Fruit fly (Drosophila melanogaster): ENCODE data around the gene thw.

thw gene

DNA sequence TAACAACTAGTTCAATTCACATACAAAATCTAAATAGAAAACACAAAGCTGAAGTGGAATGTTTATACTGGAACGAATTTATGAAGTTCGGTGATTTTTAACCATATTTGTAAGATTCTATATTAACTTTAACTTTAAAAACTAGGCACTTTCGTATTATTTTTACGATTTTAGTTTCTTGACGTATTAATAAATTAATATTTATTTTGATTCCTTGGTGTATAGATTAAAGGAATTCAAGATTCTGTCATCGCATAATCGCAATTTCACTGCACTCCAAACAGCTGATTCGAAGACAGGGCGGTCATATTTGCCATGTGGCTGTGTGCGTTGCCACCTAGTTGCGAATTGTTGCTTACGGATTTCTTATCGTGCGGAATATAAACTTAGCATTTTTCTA, 25.2 kb downstream of the thw start, which contains the start of the genes CG1227 and Dtwd2 (continued):
- TF ChIP-seq CG18476 (GFP tag; optimal IDR thresholded peaks at IDR 0.05) (peak; percentile 80), CG8290 (GFP tag; optimal IDR thresholded peaks at IDR 0.05) (no peak), CG8290 (tag; optimal IDR thresholded peaks at IDR 0.05) (no peak), CG7963 (GFP tag; IDR thresholded peaks at IDR 0.05; ENCODE audit: partially characterized antibody) (no peak), CG12071 (GFP tag; optimal IDR thresholded peaks at IDR 0.05) (no peak), hbn (GFP tag; IDR thresholded peaks at IDR 0.05; ENCODE audit: partially characterized antibody) (no peak), CG12744 (GFP tag; optimal IDR thresholded peaks at IDR 0.05) (peak; percentile 57), CG17829 (tag; optimal IDR thresholded peaks at IDR 0.05) (peak; percentile 96), CG4360 (GFP tag; IDR thresholded peaks at IDR 0.05) (peak; percentile 68), CG17912 (GFP tag; optimal IDR thresholded peaks at IDR 0.05) (peak; percentile 62), ranshi (GFP tag; IDR thresholded peaks at IDR 0.05) (peak; percentile 87), CG4730 (GFP tag; IDR thresholded peaks at IDR 0.05) (peak; percentile 79), jigr1 (GFP tag; IDR thresholded peaks at IDR 0.05) (0 out of 3 replicates have a peak, but pooled peaks have one; percentile 14), zf30C (GFP tag; optimal IDR thresholded peaks at IDR 0.05) (no peak), CkIIα-i1 (GFP tag; IDR thresholded peaks at IDR 0.05) (no peak), CG18599 (GFP tag; optimal IDR thresholded peaks at IDR 0.05) (peak; percentile 93), kay (GFP tag; optimal IDR thresholded peaks at IDR 0.05) (peak; percentile 71), Asciz (GFP tag; optimal IDR thresholded peaks at IDR 0.05) (peak; percentile 85), CG8089 (GFP tag; optimal IDR thresholded peaks at IDR 0.05) (peak; percentile 7), CG1529 (GFP tag; optimal IDR thresholded peaks at IDR 0.05) (peak; percentile 81), CG31388 (GFP tag; optimal IDR thresholded peaks at IDR 0.05) (no peak), tgo (GFP tag; IDR thresholded peaks at IDR 0.05) (peak; percentile 93), Nf-YB (GFP tag; optimal IDR thresholded peaks at IDR 0.05) (peak; percentile 81), sna (GFP tag; IDR thresholded peaks at IDR 0.05; ENCODE audit: partially characterized antibody) (no peak), CG7372 (GFP tag; IDR thresholded peaks at IDR 0.05) (peak; percentile 89), Lim3 (GFP tag; IDR thresholded peaks at IDR 0.05) (no peak), otp (GFP tag; IDR thresholded peaks at IDR 0.05) (peak; percentile 64; the same call in 2 of the 3 replicates), CG4328 (GFP tag; optimal IDR thresholded peaks at IDR 0.05) (no peak), CG17359 (tag; optimal IDR thresholded peaks at IDR 0.05) (peak; percentile 94), HHEX (GFP tag; optimal IDR thresholded peaks at IDR 0.05) (peak; percentile 79), CG6854 (GFP tag; optimal IDR thresholded peaks at IDR 0.05) (peak; percentile 90), CG10543 (GFP tag; optimal IDR thresholded peaks at IDR 0.05) (no peak), prd (optimal IDR thresholded peaks at IDR 0.05) (no peak), prd (GFP tag; IDR thresholded peaks at IDR 0.05) (peak; percentile 81), Side (GFP tag; optimal IDR thresholded peaks at IDR 0.05) (no peak), CG32772 (GFP tag; IDR thresholded peaks at IDR 0.05) (peak; percentile 78), Pdp1 (GFP tag; optimal IDR thresholded peaks at IDR 0.05) (peak in 1 of 2 experiments; percentile 43), zen2 (GFP tag; IDR thresholded peaks at IDR 0.05; ENCODE audit: partially characterized antibody) (no peak), unpg (GFP tag; optimal IDR thresholded peaks at IDR 0.05) (peak; percentile 98), klu (GFP tag; IDR thresholded peaks at IDR 0.05) (peak; percentile 67), CG18011 (GFP tag; optimal IDR thresholded peaks at IDR 0.05) (peak; percentile 75), tx (GFP tag; optimal IDR thresholded peaks at IDR 0.05) (peak; percentile 30), zfh2 (GFP tag; optimal IDR thresholded peaks at IDR 0.05) (peak; percentile 73), CG10462 (GFP tag; optimal IDR thresholded peaks at IDR 0.05) (peak; percentile 75), ATbp (GFP tag; optimal IDR thresholded peaks at IDR 0.05) (peak; percentile 83), oc (tag; optimal IDR thresholded peaks at IDR 0.05) (peak; percentile 93), CG31441 (GFP tag; IDR thresholded peaks at IDR 0.05) (no peak; the same call in none of the 2 replicates), stwl (tag; optimal IDR thresholded peaks at IDR 0.05) (peak; percentile 60), CG3281 (GFP tag; optimal IDR thresholded peaks at IDR 0.05) (peak; percentile 100), luna (GFP tag; optimal IDR thresholded peaks at IDR 0.05) (no peak), cg (GFP tag; optimal IDR thresholded peaks at IDR 0.05) (no peak)
